Fruit fly (Drosophila melanogaster): ENCODE measurements around the gene lace.
A peak's percentile ranks its signal among the peaks of the same experiment; 100 is the strongest.

lace gene

DNA sequence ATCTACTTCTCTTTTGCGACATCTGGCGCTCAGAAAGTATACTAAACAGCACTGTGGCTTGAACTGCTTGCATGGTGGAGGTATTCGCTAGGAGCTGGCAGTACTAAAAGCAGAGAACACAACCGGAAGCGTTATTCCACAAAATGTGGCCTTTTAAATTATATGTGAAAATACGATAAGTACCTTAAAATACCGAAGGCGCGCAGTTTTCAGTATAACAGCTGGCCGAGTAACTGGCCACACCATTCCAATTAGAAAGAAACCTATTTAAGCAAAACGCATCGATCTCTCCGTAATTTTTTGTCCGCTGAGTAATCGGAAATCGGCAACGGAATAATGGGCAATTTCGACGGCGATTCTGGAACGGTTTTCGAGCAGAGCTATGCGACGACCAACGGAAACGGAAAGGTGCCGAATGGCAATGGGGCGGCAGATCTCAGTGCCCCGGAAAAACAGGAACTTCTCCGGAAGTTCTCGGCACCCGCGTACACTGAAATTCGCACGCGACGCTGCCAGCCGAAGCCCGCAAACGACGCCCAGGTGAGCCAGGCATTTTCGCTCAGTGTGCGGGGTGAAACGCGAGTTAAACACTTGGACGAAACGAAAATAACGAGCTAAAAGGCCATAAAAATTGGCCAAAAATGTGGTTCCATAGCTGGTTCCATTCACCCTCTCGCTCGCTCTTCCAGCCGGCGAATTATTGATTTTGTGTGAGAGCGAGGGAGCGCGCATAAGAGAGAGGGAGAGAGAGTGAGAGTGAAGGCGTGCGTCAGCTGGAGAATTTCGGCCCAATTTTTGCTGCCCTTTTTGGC is at the start of gene lace (continued):
- TF ChIP-seq CG1233 (GFP tag; optimal IDR thresholded peaks at IDR 0.05): peak; percentile 73
- TF ChIP-seq Ravus (GFP tag; IDR thresholded peaks at IDR 0.05): 0 out of 2 replicates have a peak, but pooled peaks have one; percentile 37
- no peak for TF ChIP-seq Dfd (GFP tag; optimal IDR thresholded peaks at IDR 0.05)
- TF ChIP-seq CG3065 (GFP tag; optimal IDR thresholded peaks at IDR 0.05): peak; percentile 81
- no peak for TF ChIP-seq CG15479 (GFP tag; optimal IDR thresholded peaks at IDR 0.05)
- TF ChIP-seq tup (GFP tag; optimal IDR thresholded peaks at IDR 0.05): peak; percentile 59
- peak; percentile 78 for TF ChIP-seq CG10366 (GFP tag; IDR thresholded peaks at IDR 0.05)
- TF ChIP-seq CrebB (tag; optimal IDR thresholded peaks at IDR 0.05): peak; percentile 68
- TF ChIP-seq bcd (GFP tag; optimal IDR thresholded peaks at IDR 0.05): peak; percentile 89
- peak; percentile 27 for TF ChIP-seq CG15011 (GFP tag; optimal IDR thresholded peaks at IDR 0.05)
- TF ChIP-seq gfzf (GFP tag; optimal IDR thresholded peaks at IDR 0.05): peak; percentile 97
- TF ChIP-seq Rfx (GFP tag; IDR thresholded peaks at IDR 0.05): peak; percentile 94
- TF ChIP-seq CG12071 (GFP tag; optimal IDR thresholded peaks at IDR 0.05): peak; percentile 44
- TF ChIP-seq CG9876 (GFP tag; optimal IDR thresholded peaks at IDR 0.05): peak; percentile 93
- TF ChIP-seq CG17568 (GFP tag; optimal IDR thresholded peaks at IDR 0.05): peak; percentile 80
- TF ChIP-seq CG12155 (GFP tag; optimal IDR thresholded peaks at IDR 0.05): peak; percentile 58
- no peak for TF ChIP-seq Lpt (GFP tag; optimal IDR thresholded peaks at IDR 0.05)
- TF ChIP-seq ase (GFP tag; IDR thresholded peaks at IDR 0.05): peak; percentile 87
- peak; percentile 85 for TF ChIP-seq HmgD (GFP tag; optimal IDR thresholded peaks at IDR 0.05)
- TF ChIP-seq ro (GFP tag; IDR thresholded peaks at IDR 0.05): no peak; the same call in 1 of the 2 replicates
- TF ChIP-seq ab (GFP tag; optimal IDR thresholded peaks at IDR 0.05): no peak
- TF ChIP-seq emc (GFP tag; optimal IDR thresholded peaks at IDR 0.05): peak; percentile 77
- peak; percentile 68 for TF ChIP-seq CG16815 (GFP tag; optimal IDR thresholded peaks at IDR 0.05)
- TF ChIP-seq CG2129 (GFP tag; IDR thresholded peaks at IDR 0.05; ENCODE audit: partially characterized antibody): no peak
- TF ChIP-seq CG3407 (GFP tag; optimal IDR thresholded peaks at IDR 0.05): peak; percentile 87
- no peak for TF ChIP-seq prd (optimal IDR thresholded peaks at IDR 0.05)
- TF ChIP-seq prd (GFP tag; IDR thresholded peaks at IDR 0.05): peak; percentile 53
- peak; percentile 13 for TF ChIP-seq CG10462 (GFP tag; optimal IDR thresholded peaks at IDR 0.05)
- TF ChIP-seq jigr1 (GFP tag; IDR thresholded peaks at IDR 0.05): no peak
- TF ChIP-seq vfl (GFP tag; optimal IDR thresholded peaks at IDR 0.05): peak; percentile 74
- TF ChIP-seq CG13894 (tag; optimal IDR thresholded peaks at IDR 0.05): peak; percentile 58
- peak; percentile 68 for TF ChIP-seq sug (tag; optimal IDR thresholded peaks at IDR 0.05)
- TF ChIP-seq sim (GFP tag; IDR thresholded peaks at IDR 0.05): peak; percentile 64; the same call in 1 of the 2 replicates
- peak; percentile 74 for TF ChIP-seq Optix (GFP tag; IDR thresholded peaks at IDR 0.05)
- TF ChIP-seq CG2678 (tag; optimal IDR thresholded peaks at IDR 0.05): peak; percentile 50
- TF ChIP-seq CG30020 (tag; optimal IDR thresholded peaks at IDR 0.05): peak; percentile 23
- no peak for TF ChIP-seq D (optimal IDR thresholded peaks at IDR 0.05)
- TF ChIP-seq D (GFP tag; optimal IDR thresholded peaks at IDR 0.05): peak; percentile 64
- TF ChIP-seq B-H2 (GFP tag; optimal IDR thresholded peaks at IDR 0.05): peak; percentile 81
- TF ChIP-seq fu2 (GFP tag; optimal IDR thresholded peaks at IDR 0.05): peak; percentile 84
- peak; percentile 77 for TF ChIP-seq zfh2 (GFP tag; optimal IDR thresholded peaks at IDR 0.05)
- peak; percentile 14; the same call in 1 of the 3 replicates for TF ChIP-seq CG2889 (GFP tag; IDR thresholded peaks at IDR 0.05)
- peak; percentile 58 for TF ChIP-seq D19B (GFP tag; optimal IDR thresholded peaks at IDR 0.05)
- peak; percentile 29; the same call in 1 of the 2 replicates for TF ChIP-seq CG4360 (GFP tag; IDR thresholded peaks at IDR 0.05)
- TF ChIP-seq CG3163 (GFP tag; optimal IDR thresholded peaks at IDR 0.05): peak; percentile 74
- peak; percentile 78 for TF ChIP-seq CG5953 (GFP tag; IDR thresholded peaks at IDR 0.05)
- TF ChIP-seq gcm (GFP tag; optimal IDR thresholded peaks at IDR 0.05): peak; percentile 33
- TF ChIP-seq dmrt11E (tag; optimal IDR thresholded peaks at IDR 0.05): peak; percentile 67
- no peak for TF ChIP-seq CG6689 (GFP tag; IDR thresholded peaks at IDR 0.05)
- TF ChIP-seq slou (GFP tag; optimal IDR thresholded peaks at IDR 0.05): peak; percentile 85

All from whole organism, embryonic.